Worm (Caenorhabditis elegans): ENCODE results near the gene dnbp-1.

The dnbp-1 gene

ce11 chrIV:13979797-13980459 is at the start of gene dnbp-1 (continued):
- peak; percentile 50 for TF ChIP-seq dve-1 (tag; optimal IDR thresholded peaks at IDR 0.05; ENCODE audit: insufficient read depth)
- no peak for TF ChIP-seq daf-12 (tag; optimal IDR thresholded peaks at IDR 0.05)
- peak; percentile 80 for TF ChIP-seq rbr-2 (tag; optimal IDR thresholded peaks at IDR 0.05)
- no peak for TF ChIP-seq ztf-11 (tag; optimal IDR thresholded peaks at IDR 0.05)
- TF ChIP-seq zag-1 (tag; optimal IDR thresholded peaks at IDR 0.05): no peak
- TF ChIP-seq nhr-48 (tag; optimal IDR thresholded peaks at IDR 0.05): no peak
- peak; percentile 64 for TF ChIP-seq fkh-10 (GFP tag; optimal IDR thresholded peaks at IDR 0.05)
- TF ChIP-seq F10B5.3 (tag; optimal IDR thresholded peaks at IDR 0.05): no peak
- peak; percentile 73 for TF ChIP-seq mxl-3 (GFP tag; optimal IDR thresholded peaks at IDR 0.05)
- TF ChIP-seq ztf-7 (tag; optimal IDR thresholded peaks at IDR 0.05): peak; percentile 29

- TF ChIP-seq spr-3 (GFP tag; optimal IDR thresholded peaks at IDR 0.05): no peak
- no peak for TF ChIP-seq nhr-10 (tag; optimal IDR thresholded peaks at IDR 0.05)
Measured at ce11 chrIV:14019883-14020282, 40.2 kb upstream of the dnbp-1 start, which contains the start of the genes irld-56 and irld-55. Gene irld-56 (minus strand): TSS chrIV:14019983. Gene irld-55 (plus strand): TSS chrIV:14020198.

- TF ChIP-seq aha-1 (tag) (peak; percentile 22), skn-1 (tag; optimal IDR thresholded peaks at IDR 0.05) (no peak)
Measured at ce11 chrIV:14015844-14016243, 36.2 kb upstream of the dnbp-1 start, which contains the start of gene srw-63. Gene srw-63 (minus strand): TSS chrIV:14015944.

ce11 chrIV:14013692-14014091 is 34.0 kb upstream of the dnbp-1 start:
- TF ChIP-seq zip-2 (tag; optimal IDR thresholded peaks at IDR 0.05) (no peak), unc-130 (GFP tag; optimal IDR thresholded peaks at IDR 0.05) (no peak), arid-1 (GFP tag; conservative IDR thresholded peaks at IDR 0.05) (no peak; the same call in 1 of the 2 replicates), tra-1 (GFP tag; IDR thresholded peaks at IDR 0.05) (no peak), ama-1 (optimal IDR thresholded peaks at IDR 0.05) (no peak), Y5F2A.4 (GFP tag; optimal IDR thresholded peaks at IDR 0.05) (peak; percentile 8), T20F7.1 (GFP tag; optimal IDR thresholded peaks at IDR 0.05) (no peak), aly-2 (tag; optimal IDR thresholded peaks at IDR 0.05) (no peak), nhr-28 (tag; optimal IDR thresholded peaks at IDR 0.05) (no peak), daf-16 (GFP tag; optimal IDR thresholded peaks at IDR 0.05) (peak in 1 of 2 experiments; percentile 77), daf-16 (tag; optimal IDR thresholded peaks at IDR 0.05) (no peak), mxl-2 (GFP tag; conservative IDR thresholded peaks at IDR 0.05) (no peak), fos-1 (tag; optimal IDR thresholded peaks at IDR 0.05) (no peak), zag-1 (tag; optimal IDR thresholded peaks at IDR 0.05) (no peak), zfp-2 (tag; optimal IDR thresholded peaks at IDR 0.05) (no peak), ceh-20 (GFP tag; IDR thresholded peaks at IDR 0.05) (no peak), F10B5.3 (tag; optimal IDR thresholded peaks at IDR 0.05) (peak; percentile 50), fkh-10 (GFP tag; optimal IDR thresholded peaks at IDR 0.05) (no peak), unc-39 (tag; optimal IDR thresholded peaks at IDR 0.05) (no peak), mdl-1 (tag; optimal IDR thresholded peaks at IDR 0.05) (peak in 1 of 2 experiments; percentile 31), snpc-1.2 (GFP tag; IDR thresholded peaks at IDR 0.05) (peak; percentile 99), dmd-9 (GFP tag; IDR thresholded peaks at IDR 0.05) (no peak), skn-1 (tag; optimal IDR thresholded peaks at IDR 0.05) (no peak), gei-8 (GFP tag; optimal IDR thresholded peaks at IDR 0.05) (no peak), Y48G9A.11 (GFP tag; IDR thresholded peaks at IDR 0.05) (no peak), nhr-77 (tag; optimal IDR thresholded peaks at IDR 0.05) (no peak), nhr-42 (GFP tag; IDR thresholded peaks at IDR 0.05) (no peak), zfp-3 (GFP tag; conservative IDR thresholded peaks at IDR 0.05) (no peak), ctbp-1 (GFP tag; IDR thresholded peaks at IDR 0.05) (no peak; the same call in 1 of the 2 replicates), ceh-28 (tag; optimal IDR thresholded peaks at IDR 0.05) (no peak), lir-3 (tag; optimal IDR thresholded peaks at IDR 0.05) (peak; percentile 51), nhr-76 (tag; optimal IDR thresholded peaks at IDR 0.05) (no peak), lin-13 (GFP tag; optimal IDR thresholded peaks at IDR 0.05) (no peak), rbr-2 (tag; optimal IDR thresholded peaks at IDR 0.05) (no peak), set-16 (GFP tag; IDR thresholded peaks at IDR 0.05) (no peak), nhr-25 (tag; optimal IDR thresholded peaks at IDR 0.05; ENCODE audit: borderline replicate concordance, insufficient read depth) (no peak), mep-1 (tag; optimal IDR thresholded peaks at IDR 0.05) (no peak), nhr-48 (tag; optimal IDR thresholded peaks at IDR 0.05) (peak; percentile 37)
